Fruit fly (Drosophila melanogaster) whole organism, embryonic: ENCODE measurements around the gene enc.

Experiments
- Adf1 ChIP-seq: fragments of 200-800 bp; sonication (Bioruptor generic); IDR thresholded peaks from 2 replicates; pipeline ENCODE4 v1.3.6; 2022; ENCODE audit warnings: missing biosample characterization, missing genetic modification characterization
- Atf6 ChIP-seq: fragments of 200-800 bp; sonication (Bioruptor generic); IDR thresholded peaks from 2 replicates; pipeline ENCODE4 v1.3.6; 2022; ENCODE audit warnings: missing biosample characterization, missing genetic modification characterization
- B-H1 ChIP-seq: fragments of 200-800 bp; sonication (Bioruptor generic); IDR thresholded peaks from 3 replicates; pipeline ENCODE4 v1.3.6; 2022; ENCODE audit warnings: missing biosample characterization, missing genetic modification characterization
- Blimp-1 ChIP-seq: fragments of 200-800 bp; sonication (Bioruptor generic); optimal IDR thresholded peaks from 3 replicates; lab custom pipeline; 2018; ENCODE audit warnings: missing biosample characterization, missing genetic modification characterization, mild to moderate bottlenecking, moderate library complexity, missing genetic modification reagents
- C15 ChIP-seq: fragments of 200-800 bp; sonication (Bioruptor generic); IDR thresholded peaks from 3 replicates; pipeline ENCODE4 v1.3.6; 2022; ENCODE audit warnings: missing biosample characterization, missing genetic modification characterization
- CG10267 ChIP-seq: fragments of 200-800 bp; sonication (Bioruptor generic); optimal IDR thresholded peaks from 2 replicates; lab custom pipeline; 2018; ENCODE audit warnings: missing biosample characterization, mild to moderate bottlenecking, missing genetic modification characterization, moderate library complexity
- CG10321 ChIP-seq: fragments of 200-800 bp; sonication (Bioruptor generic); IDR thresholded peaks from 2 replicates; pipeline ENCODE4 v1.3.6; 2022; ENCODE audit warnings: missing biosample characterization, missing genetic modification characterization
- CG10366 ChIP-seq: fragments of 200-800 bp; sonication (Bioruptor generic); IDR thresholded peaks from 2 replicates; pipeline ENCODE4 v1.3.6; 2022; ENCODE audit warnings: missing biosample characterization, missing genetic modification characterization
- CG1233 ChIP-seq: fragments of 200-800 bp; sonication (Bioruptor generic); optimal IDR thresholded peaks from 4 replicates; lab custom pipeline; 2018; ENCODE audit warnings: missing biosample characterization, mild to moderate bottlenecking, missing genetic modification characterization
- CG12659 ChIP-seq: fragments of 200-800 bp; sonication (Bioruptor generic); optimal IDR thresholded peaks from 3 replicates; lab custom pipeline; 2017; ENCODE audit warnings: mild to moderate bottlenecking, missing biosample characterization, missing genetic modification reagents, missing genetic modification characterization
- CG15601 ChIP-seq: fragments of 200-800 bp; sonication (Bioruptor generic); optimal IDR thresholded peaks from 3 replicates; lab custom pipeline; 2019; ENCODE audit warnings: missing biosample characterization, mild to moderate bottlenecking, missing genetic modification characterization, moderate library complexity
- CG18262 ChIP-seq: fragments of 200-800 bp; optimal IDR thresholded peaks from 3 replicates; lab custom pipeline; 2019; ENCODE audit warnings: missing biosample characterization, mild to moderate bottlenecking, missing genetic modification characterization, moderate library complexity
- CG30020 ChIP-seq: fragments of 200-800 bp; optimal IDR thresholded peaks from 2 replicates; lab custom pipeline; 2019; ENCODE audit warnings: missing biosample characterization, mild to moderate bottlenecking, missing genetic modification characterization, moderate library complexity
- CG32772 ChIP-seq: fragments of 200-800 bp; sonication (Bioruptor generic); IDR thresholded peaks from 2 replicates; pipeline ENCODE4 v1.3.6; 2022; ENCODE audit warnings: missing biosample characterization, missing genetic modification characterization
- CG4730 ChIP-seq: fragments of 200-800 bp; sonication (Bioruptor generic); IDR thresholded peaks from 2 replicates; pipeline ENCODE4 v1.3.6; 2022; ENCODE audit warnings: missing biosample characterization, missing genetic modification characterization
- CG5245 ChIP-seq: fragments of 200-800 bp; sonication (Bioruptor generic); optimal IDR thresholded peaks from 3 replicates; lab custom pipeline; 2016; ENCODE audit warnings: missing biosample characterization, missing genetic modification characterization
- CG6683 ChIP-seq: fragments of 200-800 bp; sonication (Bioruptor generic); optimal IDR thresholded peaks from 2 replicates; lab custom pipeline; 2017; ENCODE audit warnings: missing biosample characterization, mild to moderate bottlenecking, missing genetic modification characterization, missing genetic modification reagents
- CG8388 ChIP-seq: fragments of 200-800 bp; sonication (Bioruptor generic); optimal IDR thresholded peaks from 2 replicates; lab custom pipeline; 2019; ENCODE audit warnings: missing biosample characterization, mild to moderate bottlenecking, missing genetic modification characterization, moderate library complexity
- CkIIα-i1 ChIP-seq: fragments of 200-800 bp; sonication (Bioruptor generic); IDR thresholded peaks from 2 replicates; pipeline ENCODE4 v1.3.6; 2022; ENCODE audit warnings: missing biosample characterization, missing genetic modification characterization
- Eip74EF ChIP-seq, 2 experiments: fragments of 200-800 bp in 1 of 2; fragments of >200 bp in 1 of 2; sonication (Bioruptor generic) in 1 of 2; optimal IDR thresholded peaks; 2 replicates each; lab custom pipeline; 2017 to 2019; ENCODE audit warnings: missing biosample characterization in 2 of 2, missing genetic modification characterization in 2 of 2, mild to moderate bottlenecking in 1 of 2, moderate library complexity in 1 of 2
- Hmr ChIP-seq: fragments of 200-800 bp; sonication (Bioruptor generic); optimal IDR thresholded peaks from 3 replicates; lab custom pipeline; 2017; ENCODE audit warnings: mild to moderate bottlenecking, missing biosample characterization, missing genetic modification reagents, missing genetic modification characterization
- Hr39 ChIP-seq: fragments of >200 bp; optimal IDR thresholded peaks from 2 replicates; lab custom pipeline; 2017
- Lpt ChIP-seq: fragments of >200 bp; optimal IDR thresholded peaks from 2 replicates; lab custom pipeline; 2018; ENCODE audit warnings: missing biosample characterization, missing genetic modification characterization
- MESR4 ChIP-seq: fragments of 200-800 bp; sonication (Bioruptor generic); optimal IDR thresholded peaks from 2 replicates; lab custom pipeline; 2018; ENCODE audit warnings: missing biosample characterization, mild to moderate bottlenecking, missing genetic modification characterization, moderate library complexity
- Nf-YA ChIP-seq: fragments of 200-800 bp; sonication (Bioruptor generic); IDR thresholded peaks from 2 replicates; pipeline ENCODE4 v1.3.6; 2022; ENCODE audit warnings: missing biosample characterization, missing genetic modification characterization
- Sin3A ChIP-seq: fragments of >200 bp; optimal IDR thresholded peaks from 2 replicates; lab custom pipeline; 2018
- Xbp1 ChIP-seq: fragments of 200-800 bp; sonication (Bioruptor generic); optimal IDR thresholded peaks from 3 replicates; lab custom pipeline; 2016; ENCODE audit warnings: missing biosample characterization, mild to moderate bottlenecking, missing genetic modification characterization
- ab ChIP-seq: fragments of 200-800 bp; sonication (Bioruptor generic); optimal IDR thresholded peaks from 2 replicates; lab custom pipeline; 2016; ENCODE audit warnings: missing biosample characterization, missing genetic modification characterization
- abd-A ChIP-seq: fragments of 200-800 bp; sonication (Bioruptor generic); optimal IDR thresholded peaks from 3 replicates; lab custom pipeline; 2019; ENCODE audit warnings: missing biosample characterization, mild to moderate bottlenecking, missing genetic modification characterization, moderate library complexity
- br ChIP-seq: fragments of >200 bp; optimal IDR thresholded peaks from 2 replicates; lab custom pipeline; 2017
- cad ChIP-seq: fragments of >200 bp; optimal IDR thresholded peaks from 2 replicates; lab custom pipeline; 2017; ENCODE audit warnings: missing biosample characterization, missing genetic modification characterization
- caup ChIP-seq: fragments of 200-800 bp; sonication (Bioruptor generic); optimal IDR thresholded peaks from 3 replicates; lab custom pipeline; 2017; ENCODE audit warnings: missing biosample characterization, mild to moderate bottlenecking, missing genetic modification characterization, moderate library complexity; ENCODE audit not compliant: severe bottlenecking
- cg ChIP-seq: fragments of 200-800 bp; sonication (Bioruptor generic); optimal IDR thresholded peaks from 3 replicates; lab custom pipeline; 2019; ENCODE audit warnings: missing biosample characterization, mild to moderate bottlenecking, missing genetic modification characterization, moderate library complexity
- dmrt99B ChIP-seq: fragments of 200-800 bp; sonication (Bioruptor generic); optimal IDR thresholded peaks from 2 replicates; lab custom pipeline; 2018; ENCODE audit warnings: missing biosample characterization, mild to moderate bottlenecking, missing genetic modification characterization, moderate library complexity
- esg ChIP-seq: fragments of 200-800 bp; sonication (Bioruptor generic); conservative IDR thresholded peaks from 2 replicates; pipeline ENCODE4 v1.3.6; 2022; ENCODE audit warnings: missing biosample characterization, missing genetic modification characterization
- eyg ChIP-seq: fragments of 200-800 bp; sonication (Bioruptor generic); optimal IDR thresholded peaks from 3 replicates; lab custom pipeline; 2016; ENCODE audit warnings: missing biosample characterization, missing genetic modification characterization
- fd102C ChIP-seq: fragments of 200-800 bp; sonication (Bioruptor generic); optimal IDR thresholded peaks from 2 replicates; lab custom pipeline; 2018; ENCODE audit warnings: missing biosample characterization, mild to moderate bottlenecking, missing genetic modification characterization, moderate library complexity
- grn ChIP-seq: fragments of 200-800 bp; sonication (Bioruptor generic); optimal IDR thresholded peaks from 3 replicates; lab custom pipeline; 2017; ENCODE audit warnings: missing biosample characterization, missing genetic modification characterization
- kay ChIP-seq: fragments of 200-800 bp; sonication (Bioruptor generic); optimal IDR thresholded peaks from 2 replicates; lab custom pipeline; 2016; ENCODE audit warnings: missing biosample characterization, missing genetic modification characterization
- mld ChIP-seq: fragments of 200-800 bp; sonication (Bioruptor generic); IDR thresholded peaks from 3 replicates; pipeline ENCODE4 v1.3.6; 2022; ENCODE audit warnings: missing biosample characterization, missing genetic modification characterization; ENCODE audit not compliant: partially characterized antibody
- nerfin-2 ChIP-seq: fragments of 200-800 bp; sonication (Bioruptor generic); IDR thresholded peaks from 2 replicates; pipeline ENCODE4 v1.3.6; 2022; ENCODE audit warnings: missing biosample characterization, missing genetic modification characterization; ENCODE audit not compliant: partially characterized antibody
- pfk ChIP-seq: fragments of 200-800 bp; sonication (Bioruptor generic); optimal IDR thresholded peaks from 2 replicates; lab custom pipeline; 2018; ENCODE audit warnings: missing biosample characterization, mild to moderate bottlenecking, missing genetic modification characterization, moderate library complexity
- pnt ChIP-seq: fragments of 200-800 bp; sonication (Bioruptor generic); optimal IDR thresholded peaks from 3 replicates; lab custom pipeline; 2016; ENCODE audit warnings: missing biosample characterization, missing genetic modification characterization
- pros ChIP-seq: fragments of 200-800 bp; sonication (Bioruptor generic); optimal IDR thresholded peaks from 3 replicates; lab custom pipeline; 2019; ENCODE audit warnings: missing biosample characterization, mild to moderate bottlenecking, missing genetic modification characterization, moderate library complexity
- pum ChIP-seq: fragments of 200-800 bp; sonication (Bioruptor generic); optimal IDR thresholded peaks from 2 replicates; lab custom pipeline; 2016; ENCODE audit warnings: missing biosample characterization, missing genetic modification characterization
- pzg ChIP-seq: fragments of 200-800 bp; sonication (Bioruptor generic); optimal IDR thresholded peaks from 3 replicates; lab custom pipeline; 2018; ENCODE audit warnings: missing biosample characterization, mild to moderate bottlenecking, missing genetic modification characterization, moderate library complexity
- scrt ChIP-seq: fragments of 200-800 bp; sonication (Bioruptor generic); optimal IDR thresholded peaks from 2 replicates; lab custom pipeline; 2018; ENCODE audit warnings: missing biosample characterization, mild to moderate bottlenecking, missing genetic modification characterization, moderate library complexity
- tll ChIP-seq, 2 experiments: fragments of 200-800 bp in 1 of 2; fragments of >200 bp in 1 of 2; sonication (Bioruptor generic) in 1 of 2; optimal IDR thresholded peaks; 2 replicates each; lab custom pipeline; 2017 to 2019; ENCODE audit warnings: missing biosample characterization in 2 of 2, missing genetic modification characterization in 2 of 2, mild to moderate bottlenecking in 1 of 2, moderate library complexity in 1 of 2
- ttk ChIP-seq: fragments of 200-800 bp; sonication (Bioruptor generic); IDR thresholded peaks from 2 replicates; pipeline ENCODE4 v2.1.2; 2022; ENCODE audit warnings: missing biosample characterization, missing genetic modification characterization
- unpg ChIP-seq: fragments of 200-800 bp; sonication (Bioruptor generic); optimal IDR thresholded peaks from 3 replicates; lab custom pipeline; 2018; ENCODE audit warnings: missing biosample characterization, mild to moderate bottlenecking, missing genetic modification characterization, moderate library complexity
- usp ChIP-seq: fragments of >200 bp; optimal IDR thresholded peaks from 2 replicates; lab custom pipeline; 2017; ENCODE audit warnings: missing biosample characterization, missing genetic modification characterization
- wek ChIP-seq: fragments of 200-800 bp; sonication (Bioruptor generic); optimal IDR thresholded peaks from 3 replicates; lab custom pipeline; 2018; ENCODE audit warnings: missing biosample characterization, mild to moderate bottlenecking, missing genetic modification characterization, moderate library complexity

Gene enc

DNA sequence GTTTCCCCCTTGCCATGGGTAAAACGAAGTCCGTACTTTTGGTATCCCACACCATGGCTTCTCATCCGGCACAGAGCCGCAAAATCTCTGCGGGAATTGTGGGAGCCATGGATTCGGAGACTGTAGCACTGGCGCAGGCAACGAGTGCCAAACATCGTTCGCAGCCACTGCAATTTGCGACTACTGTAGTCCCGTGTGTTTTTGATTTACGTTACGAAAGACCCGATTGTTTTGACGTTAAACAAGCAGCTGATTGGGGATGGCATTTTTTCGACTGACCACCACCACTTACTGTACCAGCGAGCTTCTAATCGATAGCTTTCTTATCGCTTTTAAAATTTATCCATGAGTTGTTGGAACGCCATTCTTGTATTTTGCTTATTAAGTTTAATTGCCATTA, 8.5 kb upstream of the enc start, which contains the start of gene CG32262 (continued):
- TF ChIP-seq br (lab: Kevin White, UChicago) (no peak), wek (GFP tag; lab: Kevin White, UChicago) (no peak), Eip74EF (GFP tag; optimal IDR thresholded peaks at IDR 0.05; lab: Kevin White, UChicago) (peak in 1 of 2 experiments; percentile 30), pum (no peak), cg (no peak), CkIIα-i1 (GFP tag; lab: Robert Waterston, UW) (no peak), Sin3A (peak; percentile 3), Hr39 (lab: Kevin White, UChicago) (no peak), pnt (GFP tag; lab: Kevin White, UChicago) (no peak), CG30020 (tag; lab: Kevin White, UChicago) (no peak), CG10366 (GFP tag; lab: Robert Waterston, UW) (no peak), cad (GFP tag; lab: Kevin White, UChicago) (no peak), CG4730 (no peak), nerfin-2 (GFP tag; lab: Robert Waterston, UW) (peak; percentile 55; the same call in 1 of the 2 replicates), kay (GFP tag; lab: Kevin White, UChicago) (no peak), fd102C (no peak), C15 (GFP tag; lab: Robert Waterston, UW) (no peak), ab (GFP tag; lab: Kevin White, UChicago) (no peak), Blimp-1 (GFP tag; lab: Kevin White, UChicago) (no peak), B-H1 (GFP tag; lab: Robert Waterston, UW) (no peak), CG8388 (GFP tag; lab: Kevin White, UChicago) (peak; percentile 27), CG15601 (tag; lab: Kevin White, UChicago) (no peak), Xbp1 (GFP tag; lab: Kevin White, UChicago) (no peak), scrt (GFP tag; lab: Kevin White, UChicago) (no peak), ttk (no peak), pros (GFP tag; lab: Kevin White, UChicago) (no peak), Lpt (no peak), CG10267 (tag; lab: Kevin White, UChicago) (peak; percentile 34), mld (GFP tag; lab: Robert Waterston, UW) (0 out of 3 replicates have a peak, but pooled peaks have one; percentile 46), eyg (GFP tag; lab: Kevin White, UChicago) (no peak), pfk (GFP tag; lab: Kevin White, UChicago) (no peak), CG6683 (GFP tag; lab: Kevin White, UChicago) (no peak), unpg (GFP tag; lab: Kevin White, UChicago) (no peak), caup (GFP tag; lab: Kevin White, UChicago) (no peak), grn (GFP tag; lab: Kevin White, UChicago) (no peak), tll (GFP tag; optimal IDR thresholded peaks at IDR 0.05; lab: Kevin White, UChicago) (no peak), CG18262 (tag; lab: Kevin White, UChicago) (no peak), Adf1 (GFP tag; lab: Robert Waterston, UW) (no peak), pzg (GFP tag; lab: Kevin White, UChicago) (peak; percentile 67), CG12659 (GFP tag; lab: Kevin White, UChicago) (no peak), Atf6 (GFP tag; lab: Robert Waterston, UW) (no peak), CG32772 (GFP tag; lab: Robert Waterston, UW) (no peak), abd-A (tag; lab: Kevin White, UChicago) (no peak), CG5245 (GFP tag; lab: Kevin White, UChicago) (no peak), usp (GFP tag; lab: Kevin White, UChicago) (no peak), MESR4 (GFP tag; lab: Kevin White, UChicago) (peak; percentile 92), Nf-YA (GFP tag; lab: Robert Waterston, UW) (no peak), Hmr (GFP tag; lab: Kevin White, UChicago) (peak; percentile 22), esg (GFP tag; lab: Robert Waterston, UW) (no peak), CG1233 (GFP tag; lab: Kevin White, UChicago) (no peak), dmrt99B (no peak), CG10321 (GFP tag; lab: Robert Waterston, UW) (no peak)
